Fruit fly (Drosophila melanogaster) whole organism, embryonic: ENCODE measurements around the gene SC35.

Source experiments
- Antp ChIP-seq: fragments of 200-800 bp; sonication (Bioruptor generic); optimal IDR thresholded peaks from 3 replicates; lab custom pipeline; 2016; ENCODE audit warnings: missing biosample characterization, missing genetic modification characterization
- Bgb ChIP-seq: fragments of 200-800 bp; sonication (Bioruptor generic); IDR thresholded peaks from 2 replicates; pipeline ENCODE4 v1.3.6; 2022; ENCODE audit warnings: missing biosample characterization, missing genetic modification characterization; ENCODE audit not compliant: partially characterized antibody
- CG10147 ChIP-seq: fragments of 200-800 bp; sonication (Bioruptor generic); optimal IDR thresholded peaks from 2 replicates; lab custom pipeline; 2019; ENCODE audit warnings: missing biosample characterization, mild to moderate bottlenecking, missing genetic modification characterization, moderate library complexity
- CG10979 ChIP-seq: fragments of 200-800 bp; sonication (Bioruptor generic); optimal IDR thresholded peaks from 2 replicates; lab custom pipeline; 2018; ENCODE audit warnings: missing biosample characterization, mild to moderate bottlenecking, missing genetic modification characterization, moderate library complexity
- CG11085 ChIP-seq: fragments of 200-800 bp; sonication (Bioruptor generic); IDR thresholded peaks from 2 replicates; pipeline ENCODE4 v1.3.6; 2022; ENCODE audit warnings: missing biosample characterization, missing genetic modification characterization
- CG12071 ChIP-seq: fragments of 200-800 bp; sonication (Bioruptor generic); optimal IDR thresholded peaks from 3 replicates; lab custom pipeline; 2018; ENCODE audit warnings: missing biosample characterization, mild to moderate bottlenecking, missing genetic modification characterization
- CG12659 ChIP-seq: fragments of 200-800 bp; sonication (Bioruptor generic); optimal IDR thresholded peaks from 3 replicates; lab custom pipeline; 2017; ENCODE audit warnings: mild to moderate bottlenecking, missing biosample characterization, missing genetic modification reagents, missing genetic modification characterization
- CG12744 ChIP-seq: fragments of 200-800 bp; sonication (Bioruptor generic); optimal IDR thresholded peaks from 2 replicates; lab custom pipeline; 2016; ENCODE audit warnings: missing biosample characterization, missing genetic modification characterization
- CG13775 ChIP-seq: fragments of 200-800 bp; sonication (Bioruptor generic); optimal IDR thresholded peaks from 3 replicates; lab custom pipeline; 2017; ENCODE audit warnings: missing biosample characterization, mild to moderate bottlenecking, missing genetic modification characterization
- CG14441 ChIP-seq: fragments of 200-800 bp; sonication (Bioruptor generic); IDR thresholded peaks from 2 replicates; pipeline ENCODE4 v1.3.6; 2022; ENCODE audit warnings: missing biosample characterization, missing genetic modification characterization
- CG15514 ChIP-seq: fragments of 200-800 bp; sonication (Bioruptor generic); optimal IDR thresholded peaks from 3 replicates; lab custom pipeline; 2017; ENCODE audit warnings: missing biosample characterization, missing genetic modification characterization, mild to moderate bottlenecking, moderate library complexity, missing genetic modification reagents
- CG16863 ChIP-seq: fragments of 200-800 bp; sonication (Bioruptor generic); optimal IDR thresholded peaks from 3 replicates; lab custom pipeline; 2016; ENCODE audit warnings: missing biosample characterization, missing genetic modification characterization
- CG30403 ChIP-seq: fragments of 200-800 bp; sonication (Bioruptor generic); optimal IDR thresholded peaks from 3 replicates; lab custom pipeline; 2016; ENCODE audit warnings: missing biosample characterization, missing genetic modification characterization
- CG31365 ChIP-seq: fragments of 200-800 bp; sonication (Bioruptor generic); optimal IDR thresholded peaks from 2 replicates; lab custom pipeline; 2018; ENCODE audit warnings: missing biosample characterization, mild to moderate bottlenecking, missing genetic modification characterization
- CG8290 ChIP-seq, 3 experiments: fragments of 200-800 bp; sonication (Bioruptor generic); optimal IDR thresholded peaks; 2 replicates each; lab custom pipeline; 2016 to 2019; ENCODE audit warnings: missing biosample characterization in 3 of 3, missing genetic modification characterization in 3 of 3, mild to moderate bottlenecking in 2 of 3, moderate library complexity in 1 of 3
- CG8924 ChIP-seq: fragments of 200-800 bp; optimal IDR thresholded peaks from 3 replicates; lab custom pipeline; 2019; ENCODE audit warnings: missing biosample characterization, mild to moderate bottlenecking, missing genetic modification characterization, moderate library complexity
- CTCF ChIP-seq: fragments of 200-800 bp; sonication (Bioruptor generic); optimal IDR thresholded peaks from 2 replicates; lab custom pipeline; 2017; ENCODE audit warnings: missing biosample characterization, mild to moderate bottlenecking, missing genetic modification characterization, moderate library complexity
- Camta ChIP-seq: fragments of 200-800 bp; sonication (Bioruptor generic); optimal IDR thresholded peaks from 2 replicates; lab custom pipeline; 2016; ENCODE audit warnings: missing biosample characterization, missing genetic modification characterization
- CoRest ChIP-seq: fragments of 200-800 bp; sonication (Bioruptor generic); optimal IDR thresholded peaks from 3 replicates; lab custom pipeline; 2018; ENCODE audit warnings: missing biosample characterization, mild to moderate bottlenecking, missing genetic modification characterization, moderate library complexity
- Dip3 ChIP-seq: fragments of 200-800 bp; sonication (Bioruptor generic); optimal IDR thresholded peaks from 3 replicates; lab custom pipeline; 2016; ENCODE audit warnings: missing biosample characterization, missing genetic modification characterization
- Dref ChIP-seq: fragments of 200-800 bp; sonication (Bioruptor generic); IDR thresholded peaks from 2 replicates; pipeline ENCODE4 v1.3.6; 2022; ENCODE audit warnings: missing biosample characterization, missing genetic modification characterization
- E2f1 ChIP-seq: fragments of 200-800 bp; sonication (Bioruptor generic); IDR thresholded peaks from 2 replicates; pipeline ENCODE4 v1.3.6; 2022; ENCODE audit warnings: missing biosample characterization, missing genetic modification characterization
- E2f2 ChIP-seq: fragments of 200-800 bp; sonication (Bioruptor generic); IDR thresholded peaks from 2 replicates; pipeline ENCODE4 v1.3.6; 2022; ENCODE audit warnings: missing biosample characterization, missing genetic modification characterization
- Ets97D ChIP-seq: fragments of 200-800 bp; sonication (Bioruptor generic); optimal IDR thresholded peaks from 3 replicates; lab custom pipeline; 2016; ENCODE audit warnings: missing biosample characterization, missing genetic modification characterization
- Fer3 ChIP-seq: fragments of 200-800 bp; sonication (Bioruptor generic); optimal IDR thresholded peaks from 2 replicates; lab custom pipeline; 2018; ENCODE audit warnings: missing biosample characterization, mild to moderate bottlenecking, missing genetic modification characterization, moderate library complexity
- Hmr ChIP-seq: fragments of 200-800 bp; sonication (Bioruptor generic); optimal IDR thresholded peaks from 3 replicates; lab custom pipeline; 2017; ENCODE audit warnings: mild to moderate bottlenecking, missing biosample characterization, missing genetic modification reagents, missing genetic modification characterization
- Hr51 ChIP-seq, 2 experiments: fragments of 200-800 bp; sonication (Bioruptor generic); optimal IDR thresholded peaks; 2 replicates in 1 of 2; 3 replicates in 1 of 2; lab custom pipeline; 2016 to 2018; ENCODE audit warnings: missing biosample characterization in 2 of 2, missing genetic modification characterization in 2 of 2, mild to moderate bottlenecking in 1 of 2, moderate library complexity in 1 of 2
- Lhr ChIP-seq: fragments of 200-800 bp; sonication (Bioruptor generic); optimal IDR thresholded peaks from 3 replicates; lab custom pipeline; 2017; ENCODE audit warnings: mild to moderate bottlenecking, missing biosample characterization, missing genetic modification reagents, missing genetic modification characterization
- MESR4 ChIP-seq: fragments of 200-800 bp; sonication (Bioruptor generic); optimal IDR thresholded peaks from 2 replicates; lab custom pipeline; 2018; ENCODE audit warnings: missing biosample characterization, mild to moderate bottlenecking, missing genetic modification characterization, moderate library complexity
- Max ChIP-seq: fragments of 200-800 bp; sonication (Bioruptor generic); optimal IDR thresholded peaks from 2 replicates; lab custom pipeline; 2016; ENCODE audit warnings: missing biosample characterization, mild to moderate bottlenecking, missing genetic modification characterization
- NFAT ChIP-seq: fragments of 200-800 bp; sonication (Bioruptor generic); IDR thresholded peaks from 2 replicates; pipeline ENCODE4 v1.3.6; 2022; ENCODE audit warnings: missing biosample characterization, missing genetic modification characterization
- Pdp1 ChIP-seq, 2 experiments: fragments of 200-800 bp; sonication (Bioruptor generic); optimal IDR thresholded peaks; 3 replicates each; lab custom pipeline; 2016; ENCODE audit warnings: missing biosample characterization in 2 of 2, missing genetic modification characterization in 2 of 2, mild to moderate bottlenecking in 1 of 2, moderate library complexity in 1 of 2
- Stat92E ChIP-seq, 3 experiments: fragments of >200 bp in 2 of 3; fragments of 200-800 bp in 1 of 3; sonication (Bioruptor generic) in 1 of 3; optimal IDR thresholded peaks; 2 replicates each; lab custom pipeline; 2017 to 2019; ENCODE audit warnings: missing biosample characterization in 3 of 3, missing genetic modification characterization in 3 of 3, mild to moderate bottlenecking in 1 of 3, moderate library complexity in 1 of 3
- az2 ChIP-seq: fragments of 200-800 bp; sonication (Bioruptor generic); optimal IDR thresholded peaks from 3 replicates; lab custom pipeline; 2016; ENCODE audit warnings: missing biosample characterization, missing genetic modification characterization
- bbx ChIP-seq: fragments of 200-800 bp; sonication (Bioruptor generic); IDR thresholded peaks from 2 replicates; pipeline ENCODE4 v1.3.6; 2022; ENCODE audit warnings: missing biosample characterization, missing genetic modification characterization; ENCODE audit not compliant: partially characterized antibody
- chif ChIP-seq, 2 experiments: fragments of 200-800 bp; sonication (Bioruptor generic); optimal IDR thresholded peaks; 3 replicates each; lab custom pipeline; 2016; ENCODE audit warnings: missing biosample characterization in 2 of 2, missing genetic modification characterization in 2 of 2
- ci ChIP-seq: fragments of 200-800 bp; sonication (Bioruptor generic); IDR thresholded peaks from 3 replicates; pipeline ENCODE4 v1.3.6; 2022; ENCODE audit warnings: missing biosample characterization, missing genetic modification characterization
- danr ChIP-seq: fragments of 200-800 bp; sonication (Bioruptor generic); IDR thresholded peaks from 2 replicates; pipeline ENCODE4 v1.3.6; 2022; ENCODE audit warnings: missing biosample characterization, missing genetic modification characterization
- fu2 ChIP-seq: fragments of 200-800 bp; sonication (Bioruptor generic); optimal IDR thresholded peaks from 2 replicates; lab custom pipeline; 2016; ENCODE audit warnings: missing biosample characterization, missing genetic modification characterization
- hkb ChIP-seq, 2 experiments: fragments of 200-800 bp in 1 of 2; fragments of >200 bp in 1 of 2; sonication (Bioruptor generic) in 1 of 2; IDR thresholded peaks in 1 of 2; optimal IDR thresholded peaks in 1 of 2; 2 replicates each; pipeline versions ENCODE4 v1.3.6 to Lab custom; 2017 to 2022; ENCODE audit warnings: missing biosample characterization in 1 of 2, missing genetic modification characterization in 1 of 2
- ind ChIP-seq: fragments of 200-800 bp; sonication (Bioruptor generic); optimal IDR thresholded peaks from 3 replicates; lab custom pipeline; 2016; ENCODE audit warnings: missing biosample characterization, missing genetic modification characterization
- jumu ChIP-seq: fragments of 200-800 bp; sonication (Bioruptor generic); optimal IDR thresholded peaks from 3 replicates; lab custom pipeline; 2016; ENCODE audit warnings: missing biosample characterization, missing genetic modification characterization
- lmd ChIP-seq: fragments of 200-800 bp; sonication (Bioruptor generic); IDR thresholded peaks from 2 replicates; pipeline ENCODE4 v1.3.6; 2022; ENCODE audit warnings: missing biosample characterization, missing genetic modification characterization
- pfk ChIP-seq: fragments of 200-800 bp; sonication (Bioruptor generic); optimal IDR thresholded peaks from 2 replicates; lab custom pipeline; 2018; ENCODE audit warnings: missing biosample characterization, mild to moderate bottlenecking, missing genetic modification characterization, moderate library complexity
- prd ChIP-seq, 3 experiments: fragments of >200 bp in 2 of 3; fragments of 200-800 bp in 1 of 3; sonication (Bioruptor generic) in 1 of 3; optimal IDR thresholded peaks in 2 of 3; IDR thresholded peaks in 1 of 3; 2 replicates in 2 of 3; 3 replicates in 1 of 3; pipeline versions ENCODE4 v1.3.6 to Lab custom; 2017 to 2022; ENCODE audit warnings: missing biosample characterization in 1 of 3, missing genetic modification characterization in 1 of 3
- slbo ChIP-seq: fragments of 200-800 bp; sonication (Bioruptor generic); IDR thresholded peaks from 2 replicates; pipeline ENCODE4 v1.3.6; 2022; ENCODE audit warnings: missing biosample characterization, missing genetic modification characterization
- stwl ChIP-seq: fragments of 200-800 bp; sonication (Bioruptor generic); optimal IDR thresholded peaks from 3 replicates; lab custom pipeline; 2018; ENCODE audit warnings: missing biosample characterization, mild to moderate bottlenecking, missing genetic modification characterization, moderate library complexity
- tin ChIP-seq: fragments of 200-800 bp; sonication (Bioruptor generic); optimal IDR thresholded peaks from 3 replicates; lab custom pipeline; 2016; ENCODE audit warnings: missing biosample characterization, missing genetic modification characterization

The SC35 gene

DNA sequence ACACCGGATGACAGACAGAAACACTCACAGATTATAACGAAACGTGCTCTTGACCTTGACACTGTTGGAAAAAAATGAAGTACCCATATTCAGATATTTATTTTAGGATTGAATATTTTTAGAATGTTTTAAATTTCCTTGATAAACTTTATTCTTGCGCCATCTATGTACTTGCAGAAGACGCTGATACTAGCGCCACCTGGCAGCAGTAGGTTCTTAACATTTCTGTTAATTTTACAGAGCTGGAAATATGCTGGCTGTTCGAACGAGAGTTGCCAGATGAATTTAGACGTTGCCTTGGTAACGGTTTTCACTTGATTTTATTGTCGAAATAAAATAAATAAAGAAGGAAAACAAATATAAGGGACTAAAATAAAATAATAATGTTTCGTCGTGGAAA, 9.9 kb downstream of the SC35 start, which contains the start of gene Fam92 (continued):
- TF ChIP-seq stwl (tag; lab: Kevin White, UChicago) (peak; percentile 89), chif (GFP tag; optimal IDR thresholded peaks at IDR 0.05; lab: Kevin White, UChicago) (peak in 1 of 2 experiments; percentile 65), CG8290 (GFP tag; optimal IDR thresholded peaks at IDR 0.05; lab: Kevin White, UChicago) (peak; percentile 52), CG8290 (tag; optimal IDR thresholded peaks at IDR 0.05; lab: Kevin White, UChicago) (peak in 1 of 2 experiments; percentile 68), NFAT (GFP tag; lab: Robert Waterston, UW) (peak; percentile 82), lmd (GFP tag; lab: Robert Waterston, UW) (peak; percentile 43; the same call in 1 of the 2 replicates), CG10147 (GFP tag; lab: Kevin White, UChicago) (peak; percentile 25), CG8924 (tag; lab: Kevin White, UChicago) (peak; percentile 13), hkb (optimal IDR thresholded peaks at IDR 0.05; lab: Kevin White, UChicago) (no peak), hkb (GFP tag; IDR thresholded peaks at IDR 0.05; lab: Robert Waterston, UW) (peak; percentile 58), danr (no peak), fu2 (GFP tag; lab: Kevin White, UChicago) (peak; percentile 6), CG14441 (GFP tag; lab: Robert Waterston, UW) (peak; percentile 63), Hr51 (GFP tag; optimal IDR thresholded peaks at IDR 0.05; lab: Kevin White, UChicago) (peak; percentile 13 to 39), Lhr (peak; percentile 79), bbx (GFP tag; lab: Robert Waterston, UW) (peak; percentile 14; the same call in 1 of the 2 replicates), ind (peak; percentile 36), MESR4 (GFP tag; lab: Kevin White, UChicago) (no peak), CG12071 (no peak), CG15514 (GFP tag; lab: Kevin White, UChicago) (peak; percentile 35), Pdp1 (GFP tag; optimal IDR thresholded peaks at IDR 0.05; lab: Kevin White, UChicago) (peak; percentile 45 to 55), Camta (GFP tag; lab: Kevin White, UChicago) (peak; percentile 19), CG13775 (GFP tag; lab: Kevin White, UChicago) (no peak), E2f2 (GFP tag; lab: Robert Waterston, UW) (peak; percentile 32; the same call in 1 of the 2 replicates), CG30403 (GFP tag; lab: Kevin White, UChicago) (peak; percentile 60), Hmr (peak; percentile 48), CG31365 (peak; percentile 48), Ets97D (GFP tag; lab: Kevin White, UChicago) (peak; percentile 68), CG11085 (peak; percentile 11; the same call in 1 of the 2 replicates), Max (GFP tag; lab: Kevin White, UChicago) (peak; percentile 22), jumu (GFP tag; lab: Kevin White, UChicago) (peak; percentile 26), Fer3 (tag; lab: Kevin White, UChicago) (peak; percentile 44), Dref (GFP tag; lab: Robert Waterston, UW) (no peak), CG16863 (peak; percentile 16), az2 (GFP tag; lab: Kevin White, UChicago) (peak; percentile 60), CG10979 (peak; percentile 56), Antp (GFP tag; lab: Kevin White, UChicago) (peak; percentile 40), Bgb (GFP tag; lab: Robert Waterston, UW) (peak; percentile 42; the same call in 1 of the 2 replicates), ci (peak; percentile 82), E2f1 (GFP tag; lab: Robert Waterston, UW) (peak; percentile 25; the same call in 1 of the 2 replicates), CG12659 (peak; percentile 62), Stat92E (GFP tag; optimal IDR thresholded peaks at IDR 0.05; lab: Kevin White, UChicago) (peak in 1 of 3 experiments; percentile 2), CTCF (GFP tag; lab: Kevin White, UChicago) (peak; percentile 99), slbo (GFP tag; lab: Robert Waterston, UW) (peak; percentile 60; the same call in 1 of the 2 replicates), pfk (GFP tag; lab: Kevin White, UChicago) (peak; percentile 8), Dip3 (peak; percentile 30), prd (optimal IDR thresholded peaks at IDR 0.05; lab: Kevin White, UChicago) (no peak), prd (GFP tag; IDR thresholded peaks at IDR 0.05; lab: Robert Waterston, UW) (no peak; the same call in 2 of the 3 replicates), CoRest (tag; lab: Kevin White, UChicago) (peak; percentile 70), CG12744 (peak; percentile 54), tin (peak; percentile 60)
